Fruit fly (Drosophila melanogaster) whole organism, prepupa: ENCODE results near the gene Sec24CD.

Experiments
- Blimp-1 ChIP-seq: fragments of 200-800 bp; sonication (Bioruptor generic); optimal IDR thresholded peaks from 3 replicates; lab custom pipeline; 2017; ENCODE audit warnings: missing biosample characterization, missing genetic modification characterization, mild to moderate bottlenecking, moderate library complexity, missing genetic modification reagents
- CG10631 ChIP-seq: fragments of 200-800 bp; sonication (Bioruptor generic); optimal IDR thresholded peaks from 2 replicates; lab custom pipeline; 2016; ENCODE audit warnings: missing biosample characterization, missing genetic modification characterization
- CG10669 ChIP-seq: fragments of 200-800 bp; sonication (Bioruptor generic); optimal IDR thresholded peaks from 3 replicates; lab custom pipeline; 2018; ENCODE audit warnings: missing biosample characterization, mild to moderate bottlenecking, missing genetic modification characterization, moderate library complexity
- CG11902 ChIP-seq: fragments of 200-800 bp; sonication (Bioruptor generic); optimal IDR thresholded peaks from 3 replicates; lab custom pipeline; 2016; ENCODE audit warnings: missing biosample characterization, missing genetic modification characterization
- CG15336 ChIP-seq: fragments of 200-800 bp; sonication (Bioruptor generic); IDR thresholded peaks from 2 replicates; pipeline ENCODE4 v1.3.6; 2022; ENCODE audit warnings: missing biosample characterization, missing genetic modification characterization
- CG1621 ChIP-seq: fragments of 200-800 bp; sonication (Bioruptor generic); optimal IDR thresholded peaks from 3 replicates; lab custom pipeline; 2018; ENCODE audit warnings: missing biosample characterization, mild to moderate bottlenecking, missing genetic modification characterization
- CG16779 ChIP-seq: fragments of 200-800 bp; sonication (Bioruptor generic); optimal IDR thresholded peaks from 3 replicates; lab custom pipeline; 2017; ENCODE audit warnings: missing biosample characterization, mild to moderate bottlenecking, missing genetic modification characterization
- CG3032 ChIP-seq: fragments of 200-800 bp; optimal IDR thresholded peaks from 2 replicates; lab custom pipeline; 2019; ENCODE audit warnings: missing biosample characterization, mild to moderate bottlenecking, missing genetic modification characterization, moderate library complexity
- CG32006 ChIP-seq: fragments of 200-800 bp; sonication (Bioruptor generic); optimal IDR thresholded peaks from 3 replicates; lab custom pipeline; 2017; ENCODE audit warnings: missing biosample characterization, mild to moderate bottlenecking, missing genetic modification characterization
- CG34406 ChIP-seq: fragments of 200-800 bp; sonication (Bioruptor generic); optimal IDR thresholded peaks from 3 replicates; lab custom pipeline; 2016; ENCODE audit warnings: missing biosample characterization, missing genetic modification characterization
- CG3919 ChIP-seq: fragments of 200-800 bp; sonication (Bioruptor generic); optimal IDR thresholded peaks from 3 replicates; lab custom pipeline; 2016; ENCODE audit warnings: missing biosample characterization, missing genetic modification characterization
- CG4318 ChIP-seq: fragments of 200-800 bp; sonication (Bioruptor generic); optimal IDR thresholded peaks from 3 replicates; lab custom pipeline; 2017; ENCODE audit warnings: missing biosample characterization, mild to moderate bottlenecking, missing genetic modification characterization
- CG6276 ChIP-seq: fragments of 200-800 bp; sonication (Bioruptor generic); optimal IDR thresholded peaks from 2 replicates; lab custom pipeline; 2017; ENCODE audit warnings: missing biosample characterization, mild to moderate bottlenecking, missing genetic modification characterization
- CG6808 ChIP-seq: fragments of 200-800 bp; sonication (Bioruptor generic); optimal IDR thresholded peaks from 3 replicates; lab custom pipeline; 2017; ENCODE audit warnings: missing biosample characterization, missing genetic modification characterization, mild to moderate bottlenecking, moderate library complexity, missing genetic modification reagents
- CG6854 ChIP-seq: fragments of 200-800 bp; sonication (Bioruptor generic); optimal IDR thresholded peaks from 2 replicates; lab custom pipeline; 2017; ENCODE audit warnings: missing biosample characterization, mild to moderate bottlenecking, missing genetic modification characterization
- CG8319 ChIP-seq: fragments of 200-800 bp; sonication (Bioruptor generic); optimal IDR thresholded peaks from 3 replicates; lab custom pipeline; 2016; ENCODE audit warnings: missing biosample characterization, missing genetic modification characterization
- CG8632 ChIP-seq: fragments of 200-800 bp; sonication (Bioruptor generic); optimal IDR thresholded peaks from 3 replicates; lab custom pipeline; 2016; ENCODE audit warnings: missing biosample characterization, missing genetic modification characterization
- CG9139 ChIP-seq: fragments of 200-800 bp; sonication (Bioruptor generic); optimal IDR thresholded peaks from 3 replicates; lab custom pipeline; 2017; ENCODE audit warnings: missing biosample characterization, mild to moderate bottlenecking, missing genetic modification characterization
- Eip78C ChIP-seq: fragments of 200-800 bp; sonication (Bioruptor generic); peaks from one replicate; lab custom pipeline; 2016; ENCODE audit warnings: missing biosample characterization, missing genetic modification characterization
- Eip93F ChIP-seq: fragments of 200-800 bp; sonication (Bioruptor generic); optimal IDR thresholded peaks from 2 replicates; lab custom pipeline; 2016; ENCODE audit warnings: missing biosample characterization, mild to moderate bottlenecking, missing genetic modification characterization
- Ets96B ChIP-seq: fragments of 200-800 bp; optimal IDR thresholded peaks from 2 replicates; lab custom pipeline; 2019; ENCODE audit warnings: missing biosample characterization, mild to moderate bottlenecking, missing genetic modification characterization, moderate library complexity
- Gug ChIP-seq: fragments of 200-800 bp; sonication (Bioruptor generic); IDR thresholded peaks from 2 replicates; pipeline ENCODE4 v1.3.6; 2022; ENCODE audit warnings: missing biosample characterization, missing genetic modification characterization
- Hr38 ChIP-seq: sonication (Bioruptor generic); optimal IDR thresholded peaks from 2 replicates; lab custom pipeline; 2016; ENCODE audit warnings: missing biosample characterization, missing genetic modification characterization
- Hr39 ChIP-seq: fragments of 200-800 bp; sonication (Bioruptor generic); optimal IDR thresholded peaks from 2 replicates; lab custom pipeline; 2016; ENCODE audit warnings: missing biosample characterization, missing genetic modification characterization
- Hr4 ChIP-seq: fragments of 200-800 bp; sonication (Bioruptor generic); optimal IDR thresholded peaks from 3 replicates; lab custom pipeline; 2016; ENCODE audit warnings: missing biosample characterization, missing genetic modification characterization
- Lpt ChIP-seq: fragments of 200-800 bp; sonication (Bioruptor generic); optimal IDR thresholded peaks from 3 replicates; lab custom pipeline; 2016; ENCODE audit warnings: missing biosample characterization, missing genetic modification characterization
- OdsH ChIP-seq: fragments of 200-800 bp; sonication (Bioruptor generic); optimal IDR thresholded peaks from 3 replicates; lab custom pipeline; 2016; ENCODE audit warnings: missing biosample characterization, missing genetic modification characterization
- Smox ChIP-seq: fragments of 200-800 bp; sonication (Bioruptor generic); optimal IDR thresholded peaks from 3 replicates; lab custom pipeline; 2016; ENCODE audit warnings: missing biosample characterization, missing genetic modification characterization
- Sox102F ChIP-seq: fragments of 200-800 bp; sonication (Bioruptor generic); optimal IDR thresholded peaks from 2 replicates; lab custom pipeline; 2016; ENCODE audit warnings: missing biosample characterization, mild to moderate bottlenecking, missing genetic modification characterization
- Sox15 ChIP-seq: fragments of 200-800 bp; sonication (Bioruptor generic); optimal IDR thresholded peaks from 3 replicates; lab custom pipeline; 2016; ENCODE audit warnings: missing biosample characterization, missing genetic modification characterization
- achi ChIP-seq: fragments of 200-800 bp; sonication (Bioruptor generic); optimal IDR thresholded peaks from 3 replicates; lab custom pipeline; 2016; ENCODE audit warnings: missing biosample characterization, missing genetic modification characterization
- acj6 ChIP-seq: fragments of 200-800 bp; sonication (Bioruptor generic); optimal IDR thresholded peaks from 3 replicates; lab custom pipeline; 2016; ENCODE audit warnings: missing biosample characterization, missing genetic modification characterization
- dac ChIP-seq: fragments of 200-800 bp; sonication (Bioruptor generic); optimal IDR thresholded peaks from 2 replicates; lab custom pipeline; 2017; ENCODE audit warnings: missing biosample characterization, mild to moderate bottlenecking, missing genetic modification characterization
- dsx ChIP-seq: fragments of 200-800 bp; optimal IDR thresholded peaks from 3 replicates; lab custom pipeline; 2019; ENCODE audit warnings: missing biosample characterization, mild to moderate bottlenecking, missing genetic modification characterization, moderate library complexity; ENCODE audit not compliant: poor library complexity, severe bottlenecking
- esn ChIP-seq: fragments of 200-800 bp; sonication (Bioruptor generic); optimal IDR thresholded peaks from 2 replicates; lab custom pipeline; 2016; ENCODE audit warnings: missing biosample characterization, mild to moderate bottlenecking, missing genetic modification characterization, moderate library complexity
- fd59A ChIP-seq: fragments of 200-800 bp; sonication (Bioruptor generic); optimal IDR thresholded peaks from 2 replicates; lab custom pipeline; 2017; ENCODE audit warnings: missing biosample characterization, mild to moderate bottlenecking, missing genetic modification characterization, missing genetic modification reagents
- fkh ChIP-seq: fragments of 200-800 bp; sonication (Bioruptor generic); optimal IDR thresholded peaks from 3 replicates; lab custom pipeline; 2017; ENCODE audit warnings: missing biosample characterization, mild to moderate bottlenecking, missing genetic modification characterization, moderate library complexity
- net ChIP-seq: fragments of 200-800 bp; sonication (Bioruptor generic); optimal IDR thresholded peaks from 3 replicates; lab custom pipeline; 2016; ENCODE audit warnings: missing biosample characterization, missing genetic modification characterization
- pdm3 ChIP-seq: fragments of 200-800 bp; sonication (Bioruptor generic); optimal IDR thresholded peaks from 3 replicates; lab custom pipeline; 2016; ENCODE audit warnings: missing biosample characterization, missing genetic modification characterization
- salr ChIP-seq, 2 experiments: fragments of 200-800 bp; sonication (Bioruptor generic); optimal IDR thresholded peaks; 3 replicates each; lab custom pipeline; 2016 to 2018; ENCODE audit warnings: missing biosample characterization in 2 of 2, missing genetic modification characterization in 2 of 2, mild to moderate bottlenecking in 1 of 2
- spab ChIP-seq: fragments of 200-800 bp; sonication (Bioruptor generic); optimal IDR thresholded peaks from 2 replicates; lab custom pipeline; 2017; ENCODE audit warnings: missing biosample characterization, mild to moderate bottlenecking, missing genetic modification characterization, missing genetic modification reagents
- svp ChIP-seq: fragments of 200-800 bp; sonication (Bioruptor generic); peaks from one replicate; lab custom pipeline; 2016; ENCODE audit warnings: missing biosample characterization, missing genetic modification characterization
- vri ChIP-seq: fragments of 200-800 bp; sonication (Bioruptor generic); optimal IDR thresholded peaks from 3 replicates; lab custom pipeline; 2016; ENCODE audit warnings: missing biosample characterization, mild to moderate bottlenecking, missing genetic modification characterization

Gene Sec24CD

dm6 chr2L:2200136-2201036 lies 36.3 kb downstream of the Sec24CD start (continued):
- TF ChIP-seq Gug (GFP tag; lab: Robert Waterston, UW) = no peak
- no peak for TF ChIP-seq spab (GFP tag; lab: Kevin White, UChicago)
- TF ChIP-seq dac = no peak

dm6 chr2L:2199433-2199796 lies 37.2 kb downstream of the Sec24CD start:
- TF ChIP-seq dsx (no peak), salr (GFP tag; optimal IDR thresholded peaks at IDR 0.05; lab: Kevin White, UChicago) (no peak), Ets96B (no peak), fd59A (no peak), CG10631 (no peak), Hr4 (GFP tag; lab: Kevin White, UChicago) (no peak), spab (GFP tag; lab: Kevin White, UChicago) (no peak)

- peak; percentile 99 for TF ChIP-seq Eip78C (GFP tag; lab: Kevin White, UChicago)
- peak; percentile 90 for TF ChIP-seq Blimp-1 (GFP tag; lab: Kevin White, UChicago)
- TF ChIP-seq CG15336 (GFP tag; lab: Robert Waterston, UW) = no peak
- peak; percentile 98 for TF ChIP-seq CG8319 (GFP tag; lab: Kevin White, UChicago)
- peak; percentile 99 for TF ChIP-seq pdm3 (GFP tag; lab: Kevin White, UChicago)
- peak; percentile 96 for TF ChIP-seq CG6276 (GFP tag; lab: Kevin White, UChicago)
- peak; percentile 98 for TF ChIP-seq CG34406 (GFP tag; lab: Kevin White, UChicago)
- peak; percentile 98 for TF ChIP-seq CG11902 (GFP tag; lab: Kevin White, UChicago)
- TF ChIP-seq svp = peak; percentile 99
- peak; percentile 51 for TF ChIP-seq Hr38 (GFP tag; lab: Kevin White, UChicago)
- TF ChIP-seq CG8632 (GFP tag; lab: Kevin White, UChicago) = peak; percentile 97
- TF ChIP-seq Smox = peak; percentile 99
- peak; percentile 99 for TF ChIP-seq acj6 (GFP tag; lab: Kevin White, UChicago)
- no peak for TF ChIP-seq Eip93F (GFP tag; lab: Kevin White, UChicago)
- TF ChIP-seq CG6808 (GFP tag; lab: Kevin White, UChicago) = peak; percentile 94
- peak; percentile 99 for TF ChIP-seq CG10631
- TF ChIP-seq CG6854 (GFP tag; lab: Kevin White, UChicago) = peak; percentile 95
- peak; percentile 100 for TF ChIP-seq vri (GFP tag; lab: Kevin White, UChicago)
- peak; percentile 99 for TF ChIP-seq esn (GFP tag; lab: Kevin White, UChicago)
- TF ChIP-seq fkh (GFP tag; lab: Kevin White, UChicago) = peak; percentile 79
- peak; percentile 98 for TF ChIP-seq Sox15 (GFP tag; lab: Kevin White, UChicago)
- TF ChIP-seq OdsH = peak; percentile 98
- peak; percentile 98 for TF ChIP-seq Hr4 (GFP tag; lab: Kevin White, UChicago)
- peak; percentile 95 for TF ChIP-seq CG4318 (GFP tag; lab: Kevin White, UChicago)
- TF ChIP-seq Ets96B = peak; percentile 97
- TF ChIP-seq CG32006 (GFP tag; lab: Kevin White, UChicago) = peak; percentile 98
- no peak for TF ChIP-seq Gug (GFP tag; lab: Robert Waterston, UW)
- TF ChIP-seq spab (GFP tag; lab: Kevin White, UChicago) = peak; percentile 96
- peak; percentile 99 for TF ChIP-seq Sox102F (GFP tag; lab: Kevin White, UChicago)
- TF ChIP-seq Hr39 = peak; percentile 99
- peak; percentile 97 for TF ChIP-seq net (GFP tag; lab: Kevin White, UChicago)
- peak; percentile 97 for TF ChIP-seq achi (GFP tag; lab: Kevin White, UChicago)
- peak; percentile 97 for TF ChIP-seq Lpt (GFP tag; lab: Kevin White, UChicago)
- TF ChIP-seq CG1621 = peak; percentile 94
- peak; percentile 97 for TF ChIP-seq CG3032 (tag; lab: Kevin White, UChicago)
- TF ChIP-seq CG10669 = peak; percentile 94
- peak; percentile 94 for TF ChIP-seq CG16779
- TF ChIP-seq dsx = peak; percentile 94
- peak; percentile 94 to 98 for TF ChIP-seq salr (GFP tag; optimal IDR thresholded peaks at IDR 0.05; lab: Kevin White, UChicago)
- peak; percentile 99 for TF ChIP-seq CG3919
- TF ChIP-seq CG9139 (GFP tag; lab: Kevin White, UChicago) = peak; percentile 90
These were observed 37.8 kb downstream of the Sec24CD start for dm6 chr2L:2198613-2199432.
